Fruit fly (Drosophila melanogaster): ENCODE results near the gene CG31176.
A peak's percentile ranks its signal among the peaks of the same experiment; 100 is the strongest.

Gene CG31176

DNA sequence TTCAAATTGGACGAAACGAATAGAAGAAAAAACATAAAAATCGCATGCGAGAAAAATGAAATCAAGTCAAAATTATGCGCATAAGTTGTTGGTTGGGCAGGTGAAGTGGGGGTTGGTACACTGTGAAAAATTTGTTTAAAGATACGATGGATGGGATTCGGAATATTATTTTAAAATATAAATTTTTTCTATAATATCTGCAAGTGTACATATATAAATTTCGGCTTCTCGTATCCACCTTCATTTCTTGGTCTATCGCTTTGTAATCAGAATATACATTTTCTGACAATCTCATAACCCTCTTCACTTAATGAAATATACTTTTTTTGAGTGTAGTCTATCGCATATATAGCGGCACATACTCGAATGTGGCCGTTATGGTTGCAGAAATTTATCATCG, 16.1 kb downstream of the CG31176 start:
- TF ChIP-seq CG7045 (GFP tag; optimal IDR thresholded peaks at IDR 0.05): no peak
- TF ChIP-seq Clk (GFP tag; optimal IDR thresholded peaks at IDR 0.05): no peak
- no peak for TF ChIP-seq kay (GFP tag; ENCODE audit: borderline replicate concordance)
- TF ChIP-seq Hr96 (GFP tag; optimal IDR thresholded peaks at IDR 0.05): no peak
- no peak for TF ChIP-seq CG11617 (GFP tag; optimal IDR thresholded peaks at IDR 0.05)
- no peak for TF ChIP-seq CG5204 (GFP tag; optimal IDR thresholded peaks at IDR 0.05)
- no peak for TF ChIP-seq cic (GFP tag; optimal IDR thresholded peaks at IDR 0.05)
- TF ChIP-seq cnc (optimal IDR thresholded peaks at IDR 0.05): no peak
- TF ChIP-seq Mnt (GFP tag; optimal IDR thresholded peaks at IDR 0.05): no peak

DNA sequence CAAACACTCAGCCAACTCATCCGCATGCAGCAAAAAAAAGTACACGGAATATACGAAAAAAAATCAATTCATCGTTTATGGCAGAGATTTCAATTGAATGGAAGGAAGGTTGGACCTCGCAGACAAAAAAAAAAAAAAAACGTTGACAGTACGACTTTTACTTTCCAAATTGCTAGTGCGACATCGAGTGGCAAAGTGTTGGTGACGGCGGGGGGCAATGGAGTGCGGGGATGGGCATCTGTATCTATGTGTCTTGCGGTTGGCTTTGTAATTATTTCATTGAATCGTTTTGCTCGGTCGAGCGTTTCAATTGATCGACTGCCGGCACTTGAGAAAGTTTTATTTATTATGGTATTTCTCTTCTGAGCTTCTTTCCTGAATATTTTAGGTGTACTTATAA, 17.9 kb downstream of the CG31176 start:
- TF ChIP-seq Clk (GFP tag; optimal IDR thresholded peaks at IDR 0.05): no peak
- peak; percentile 32 for TF ChIP-seq kay (GFP tag; ENCODE audit: borderline replicate concordance)

DNA sequence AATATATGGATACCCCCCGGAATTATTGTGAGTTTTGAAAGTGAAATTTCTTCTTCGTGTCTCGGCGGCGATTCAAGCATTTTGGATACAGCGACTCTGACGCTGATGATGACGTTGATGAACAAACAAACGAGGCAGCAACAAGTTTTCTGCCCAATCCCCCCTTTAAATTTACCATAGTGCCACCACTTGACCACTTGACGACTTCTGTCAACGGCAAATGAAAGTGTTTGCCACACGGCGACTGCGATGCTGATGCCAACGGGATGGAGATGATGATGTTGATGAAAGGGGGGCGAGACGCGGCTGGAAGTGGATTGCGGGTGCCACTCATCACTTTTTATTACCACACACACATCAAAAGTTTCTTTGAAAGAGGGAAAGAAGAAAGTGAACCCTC, 19.0 kb downstream of the CG31176 start:
- TF ChIP-seq CG14711 (tag; optimal IDR thresholded peaks at IDR 0.05) (no peak), CG12768 (GFP tag; optimal IDR thresholded peaks at IDR 0.05) (no peak), Crg-1 (GFP tag; optimal IDR thresholded peaks at IDR 0.05) (no peak), CG5204 (GFP tag; optimal IDR thresholded peaks at IDR 0.05) (no peak), CG7045 (GFP tag; optimal IDR thresholded peaks at IDR 0.05) (no peak), cic (GFP tag; optimal IDR thresholded peaks at IDR 0.05) (no peak), kay (GFP tag; ENCODE audit: borderline replicate concordance) (no peak), toe (GFP tag; optimal IDR thresholded peaks at IDR 0.05) (no peak), Hr96 (GFP tag; optimal IDR thresholded peaks at IDR 0.05) (no peak), CG33017 (tag; optimal IDR thresholded peaks at IDR 0.05) (no peak), cnc (optimal IDR thresholded peaks at IDR 0.05) (no peak), pad (GFP tag; optimal IDR thresholded peaks at IDR 0.05) (no peak), bab1 (GFP tag; optimal IDR thresholded peaks at IDR 0.05) (no peak), Clk (GFP tag; optimal IDR thresholded peaks at IDR 0.05) (no peak), ovo (GFP tag; optimal IDR thresholded peaks at IDR 0.05) (no peak), CG11617 (GFP tag; optimal IDR thresholded peaks at IDR 0.05) (no peak)

DNA sequence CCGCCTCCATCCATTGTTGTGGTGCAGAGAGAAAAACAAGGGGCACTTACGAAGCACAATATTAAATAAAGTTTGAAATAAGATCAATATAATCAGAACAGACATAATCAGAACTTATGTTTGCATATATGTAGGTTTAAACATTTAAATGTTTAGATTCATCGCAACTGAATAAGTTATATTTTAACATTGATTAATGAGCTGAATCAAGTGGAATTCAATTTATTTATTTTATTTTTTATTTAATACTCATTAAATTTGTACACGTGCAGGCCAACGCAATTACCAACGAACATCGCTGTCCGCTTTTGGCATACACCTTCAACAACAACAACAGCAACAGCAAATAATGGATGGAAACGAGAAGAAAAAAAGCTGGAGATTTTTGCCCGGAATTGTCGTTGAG, 20.6 kb downstream of the CG31176 start:
- TF ChIP-seq CG5204 (GFP tag; optimal IDR thresholded peaks at IDR 0.05) (no peak), CG7101 (tag; optimal IDR thresholded peaks at IDR 0.05) (no peak)

DNA sequence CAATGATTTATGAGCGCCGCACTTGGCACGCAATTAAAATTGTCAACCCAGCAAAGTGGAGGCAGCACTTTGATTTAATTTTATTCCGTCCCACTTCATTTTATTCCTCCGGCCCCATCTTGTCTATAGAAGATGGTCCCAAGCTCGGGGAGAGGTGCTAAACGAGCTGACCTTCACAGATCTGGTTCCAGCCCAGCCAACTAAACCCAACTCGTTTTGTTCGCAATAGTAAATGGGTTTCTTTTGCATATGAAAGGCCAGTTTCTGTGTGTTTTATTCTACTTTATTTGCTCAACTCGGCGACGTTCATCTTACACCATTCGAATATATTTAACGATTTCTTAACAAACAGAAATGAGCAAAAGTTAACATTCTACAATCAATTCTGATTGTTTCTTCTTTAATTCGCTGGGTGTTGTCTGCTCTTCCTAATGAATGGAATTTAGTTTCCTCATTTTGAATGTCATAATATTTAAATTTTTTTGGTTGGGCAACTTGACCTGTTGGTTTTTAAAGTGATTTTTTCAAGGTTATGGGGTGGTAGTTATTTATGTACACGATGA, 26.3 kb downstream of the CG31176 start:
- no peak for TF ChIP-seq Hr96 (GFP tag; optimal IDR thresholded peaks at IDR 0.05)
- TF ChIP-seq CG7045 (GFP tag; optimal IDR thresholded peaks at IDR 0.05): no peak
- TF ChIP-seq CG11617 (GFP tag; optimal IDR thresholded peaks at IDR 0.05): no peak
- TF ChIP-seq CG14711 (tag; optimal IDR thresholded peaks at IDR 0.05): no peak
- no peak for TF ChIP-seq CG7101 (tag; optimal IDR thresholded peaks at IDR 0.05)
- TF ChIP-seq CG1620 (GFP tag; optimal IDR thresholded peaks at IDR 0.05): no peak

DNA sequence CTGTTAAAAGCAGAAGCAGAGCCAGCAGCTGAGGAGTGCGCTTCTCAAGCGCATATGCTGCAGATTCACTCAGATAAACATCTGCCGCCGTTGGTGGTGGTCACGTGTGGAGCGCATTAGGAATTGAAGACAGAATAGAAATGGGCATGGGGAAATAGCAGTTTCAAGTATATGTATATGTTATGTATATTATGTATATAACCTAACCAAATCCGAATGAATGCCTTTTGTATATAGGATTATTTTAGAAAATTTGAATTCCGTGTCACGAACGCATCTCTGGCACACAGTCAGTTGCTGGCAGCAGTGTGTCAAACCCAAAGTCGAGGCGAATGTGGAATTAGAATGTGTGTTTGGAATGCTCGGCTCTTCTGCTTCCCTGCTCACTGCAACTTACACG, 28.3 kb downstream of the CG31176 start:
- TF ChIP-seq CG33017 (tag; optimal IDR thresholded peaks at IDR 0.05) (no peak), Crg-1 (GFP tag; optimal IDR thresholded peaks at IDR 0.05) (no peak), bab1 (GFP tag; optimal IDR thresholded peaks at IDR 0.05) (no peak), cnc (optimal IDR thresholded peaks at IDR 0.05) (no peak), CG12768 (GFP tag; optimal IDR thresholded peaks at IDR 0.05) (no peak), CG7045 (GFP tag; optimal IDR thresholded peaks at IDR 0.05) (no peak), CG7101 (tag; optimal IDR thresholded peaks at IDR 0.05) (no peak)

DNA sequence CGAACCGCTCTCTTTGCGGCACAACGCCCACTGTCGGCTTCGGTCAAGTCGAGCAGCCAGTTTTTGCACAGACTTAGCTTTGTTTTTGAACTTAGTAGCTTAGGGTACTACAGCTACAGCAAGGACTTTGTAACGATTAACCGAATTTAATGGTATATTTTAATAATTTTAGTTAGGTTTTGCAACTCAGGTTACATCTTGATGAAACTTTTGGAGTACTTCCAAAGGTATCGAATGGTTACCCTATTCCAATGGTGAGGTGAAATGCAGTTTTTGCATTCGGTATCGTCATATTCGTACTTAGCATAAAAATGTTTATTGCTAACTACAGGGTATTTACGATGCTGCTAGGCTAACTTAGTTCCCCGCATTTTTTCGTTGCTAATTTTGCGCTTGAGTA, 30.9 kb downstream of the CG31176 start:
- TF ChIP-seq cnc (optimal IDR thresholded peaks at IDR 0.05) (no peak), toe (GFP tag; optimal IDR thresholded peaks at IDR 0.05) (no peak), CG7101 (tag; optimal IDR thresholded peaks at IDR 0.05) (no peak), CG14711 (tag; optimal IDR thresholded peaks at IDR 0.05) (no peak), CG12768 (GFP tag; optimal IDR thresholded peaks at IDR 0.05) (no peak), CG7045 (GFP tag; optimal IDR thresholded peaks at IDR 0.05) (no peak), pad (GFP tag; optimal IDR thresholded peaks at IDR 0.05) (no peak), Crg-1 (GFP tag; optimal IDR thresholded peaks at IDR 0.05) (no peak), Hr96 (GFP tag; optimal IDR thresholded peaks at IDR 0.05) (no peak), CG5204 (GFP tag; optimal IDR thresholded peaks at IDR 0.05) (no peak), CG11617 (GFP tag; optimal IDR thresholded peaks at IDR 0.05) (no peak), tj (GFP tag; optimal IDR thresholded peaks at IDR 0.05) (no peak), bab1 (GFP tag; optimal IDR thresholded peaks at IDR 0.05) (no peak)

DNA sequence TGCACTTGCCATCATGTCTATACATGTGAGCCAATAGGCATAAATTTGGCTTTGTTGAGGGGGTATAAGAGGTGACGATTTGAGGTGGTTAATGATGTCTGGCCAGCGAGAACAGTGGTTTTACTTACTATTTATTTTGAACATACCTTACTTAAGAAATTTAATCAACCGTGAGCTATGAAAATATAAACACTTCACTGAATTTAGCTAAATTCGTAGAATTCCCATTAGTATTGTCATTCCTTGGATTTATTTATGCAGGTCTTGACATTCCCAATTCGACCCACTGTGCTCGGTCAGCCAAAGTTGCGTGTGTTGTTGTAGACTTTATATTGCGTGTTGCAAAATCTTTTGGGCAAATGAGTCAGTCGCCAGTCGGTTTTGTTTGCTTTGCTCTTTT, 31.6 kb downstream of the CG31176 start:
- no peak for TF ChIP-seq Clk (GFP tag; optimal IDR thresholded peaks at IDR 0.05)
- TF ChIP-seq bab1 (GFP tag; optimal IDR thresholded peaks at IDR 0.05): no peak
- TF ChIP-seq toe (GFP tag; optimal IDR thresholded peaks at IDR 0.05): no peak

Data from whole organism, adult.